Fruit fly (Drosophila melanogaster): ENCODE data around the gene bdl.
A peak's percentile ranks its signal among the peaks of the same experiment; 100 is the strongest.

Gene bdl

DNA sequence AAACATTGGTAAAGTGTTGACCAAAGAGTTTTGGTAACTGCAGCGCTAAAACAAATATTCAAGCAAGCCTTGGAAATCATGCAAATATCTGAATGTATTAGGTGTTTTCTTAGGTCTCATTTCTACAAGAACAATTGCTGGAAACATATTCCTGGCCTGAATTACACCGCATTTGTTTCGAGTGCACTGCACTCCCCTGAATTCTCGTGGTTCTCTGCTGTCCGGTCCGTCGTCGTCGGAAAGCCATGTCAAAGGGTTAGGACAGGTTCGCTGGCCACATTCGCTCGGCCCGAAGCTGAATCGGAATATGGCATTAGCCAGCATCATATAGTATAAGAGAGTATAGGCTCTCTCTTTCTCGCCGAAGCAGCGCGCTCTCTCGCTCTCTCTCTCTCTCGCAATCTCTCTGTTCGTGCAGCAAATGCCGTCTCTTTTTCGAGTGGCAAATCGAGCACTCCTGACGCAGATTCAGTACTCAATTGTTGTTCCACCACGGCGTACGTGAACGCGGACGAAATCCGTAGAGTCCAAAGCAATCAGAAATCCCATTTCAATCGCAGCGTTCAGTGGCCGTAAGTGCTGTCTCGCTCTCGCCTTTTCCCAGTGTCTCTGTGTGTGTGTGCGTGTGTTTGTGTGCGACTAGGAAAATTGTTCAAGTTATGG is 41.5 kb upstream of the bdl start, which contains the start of gene tutl (continued):
- TF ChIP-seq CG31441 (GFP tag; IDR thresholded peaks at IDR 0.05) = peak; percentile 82
- peak; percentile 85 for TF ChIP-seq Oli (tag; optimal IDR thresholded peaks at IDR 0.05)
- TF ChIP-seq Optix (GFP tag; IDR thresholded peaks at IDR 0.05) = peak; percentile 77; the same call in 2 of the 3 replicates
- no peak for TF ChIP-seq Hmx (GFP tag; optimal IDR thresholded peaks at IDR 0.05)
- peak; percentile 54 for TF ChIP-seq CG8765 (GFP tag; IDR thresholded peaks at IDR 0.05)
- peak; percentile 76 for TF ChIP-seq Asciz (GFP tag; optimal IDR thresholded peaks at IDR 0.05)
- TF ChIP-seq dmrt99B (tag; optimal IDR thresholded peaks at IDR 0.05) = peak; percentile 82
- peak; percentile 51 for TF ChIP-seq CG3407 (GFP tag; optimal IDR thresholded peaks at IDR 0.05)
- TF ChIP-seq wek (GFP tag; optimal IDR thresholded peaks at IDR 0.05) = no peak
- TF ChIP-seq Hsf (GFP tag; optimal IDR thresholded peaks at IDR 0.05) = peak; percentile 82
- peak; percentile 38 for TF ChIP-seq oc (tag; optimal IDR thresholded peaks at IDR 0.05)
- peak; percentile 75 for TF ChIP-seq CG3281 (GFP tag; optimal IDR thresholded peaks at IDR 0.05)
- peak; percentile 67 for TF ChIP-seq CG8290 (GFP tag; optimal IDR thresholded peaks at IDR 0.05)
- TF ChIP-seq CG8290 (tag; optimal IDR thresholded peaks at IDR 0.05) = peak in 1 of 2 experiments; percentile 72
- peak; percentile 42 for TF ChIP-seq CG13296 (GFP tag; optimal IDR thresholded peaks at IDR 0.05)
- TF ChIP-seq CTCF (GFP tag; optimal IDR thresholded peaks at IDR 0.05) = peak; percentile 16
- TF ChIP-seq hbn (GFP tag; IDR thresholded peaks at IDR 0.05; ENCODE audit: partially characterized antibody) = 0 out of 2 replicates have a peak, but pooled peaks have one; percentile 12
- peak; percentile 4; the same call in 1 of the 2 replicates for TF ChIP-seq CG43689 (GFP tag; IDR thresholded peaks at IDR 0.05)
- peak in 1 of 2 experiments; percentile 52 for TF ChIP-seq Eip74EF (GFP tag; optimal IDR thresholded peaks at IDR 0.05)
- peak; percentile 73 for TF ChIP-seq ssp (GFP tag; IDR thresholded peaks at IDR 0.05)
- peak; percentile 73 for TF ChIP-seq D19A (tag; optimal IDR thresholded peaks at IDR 0.05)
- peak; percentile 74 for TF ChIP-seq Dad (GFP tag; optimal IDR thresholded peaks at IDR 0.05)
- TF ChIP-seq aop (GFP tag; IDR thresholded peaks at IDR 0.05) = no peak
- TF ChIP-seq Antp (GFP tag; optimal IDR thresholded peaks at IDR 0.05) = peak; percentile 91
- peak; percentile 50 for TF ChIP-seq Dip3 (GFP tag; optimal IDR thresholded peaks at IDR 0.05)
- peak in 1 of 2 experiments; percentile 93 for TF ChIP-seq Hr78 (GFP tag; optimal IDR thresholded peaks at IDR 0.05)
- TF ChIP-seq cwo (GFP tag; optimal IDR thresholded peaks at IDR 0.05) = peak; percentile 73
- peak; percentile 83 for TF ChIP-seq btn (GFP tag; optimal IDR thresholded peaks at IDR 0.05)
- TF ChIP-seq CG11093 (GFP tag; IDR thresholded peaks at IDR 0.05) = peak; percentile 77; the same call in 2 of the 3 replicates
- TF ChIP-seq wor (GFP tag; IDR thresholded peaks at IDR 0.05) = peak; percentile 69
- peak; percentile 53 for TF ChIP-seq CG5180 (GFP tag; optimal IDR thresholded peaks at IDR 0.05)
- TF ChIP-seq CG34224 (GFP tag; IDR thresholded peaks at IDR 0.05; ENCODE audit: partially characterized antibody) = no peak
- peak; percentile 76 for TF ChIP-seq Camta (GFP tag; optimal IDR thresholded peaks at IDR 0.05)
- peak; percentile 77 for TF ChIP-seq CG8944 (GFP tag; optimal IDR thresholded peaks at IDR 0.05)
- peak; percentile 81 for TF ChIP-seq CG16863 (GFP tag; optimal IDR thresholded peaks at IDR 0.05)
- TF ChIP-seq CG17359 (tag; optimal IDR thresholded peaks at IDR 0.05) = peak; percentile 73
- TF ChIP-seq ttk (GFP tag; IDR thresholded peaks at IDR 0.05) = peak; percentile 65; the same call in 1 of the 2 replicates
- TF ChIP-seq da (GFP tag; optimal IDR thresholded peaks at IDR 0.05) = no peak
- 0 out of 2 replicates have a peak, but pooled peaks have one; percentile 18 for TF ChIP-seq crol (GFP tag; IDR thresholded peaks at IDR 0.05)
- TF ChIP-seq CG17568 (GFP tag; optimal IDR thresholded peaks at IDR 0.05) = peak; percentile 18
- peak; percentile 61 for TF ChIP-seq toy (GFP tag; IDR thresholded peaks at IDR 0.05)
- peak; percentile 34 for TF ChIP-seq gcm2 (GFP tag; optimal IDR thresholded peaks at IDR 0.05)
- TF ChIP-seq vnd (GFP tag; IDR thresholded peaks at IDR 0.05; ENCODE audit: partially characterized antibody) = 0 out of 3 replicates have a peak, but pooled peaks have one; percentile 22
- no peak for TF ChIP-seq CG13894 (tag; optimal IDR thresholded peaks at IDR 0.05)
- TF ChIP-seq CG3065 (GFP tag; optimal IDR thresholded peaks at IDR 0.05) = peak; percentile 82
- peak; percentile 96 for TF ChIP-seq Ets65A (GFP tag)
- peak; percentile 87 for TF ChIP-seq ind (GFP tag; optimal IDR thresholded peaks at IDR 0.05)
- peak; percentile 90 for TF ChIP-seq vvl (GFP tag; IDR thresholded peaks at IDR 0.05)
- peak; percentile 77 for TF ChIP-seq CG15479 (GFP tag; optimal IDR thresholded peaks at IDR 0.05)
- peak; percentile 78 for TF ChIP-seq CG4730 (GFP tag; IDR thresholded peaks at IDR 0.05)

Data from whole organism, embryonic.